Fruit fly (Drosophila melanogaster) whole organism, embryonic: ENCODE measurements around the gene CG10581.

Experiments used
- CG10366 ChIP-seq: fragments of 200-800 bp; sonication (Bioruptor generic); IDR thresholded peaks from 2 replicates; pipeline ENCODE4 v1.3.6; 2022; ENCODE audit warnings: missing biosample characterization, missing genetic modification characterization
- CG12071 ChIP-seq: fragments of 200-800 bp; sonication (Bioruptor generic); optimal IDR thresholded peaks from 3 replicates; lab custom pipeline; 2018; ENCODE audit warnings: missing biosample characterization, mild to moderate bottlenecking, missing genetic modification characterization
- CG15073 ChIP-seq: fragments of 200-800 bp; sonication (Bioruptor generic); optimal IDR thresholded peaks from 2 replicates; lab custom pipeline; 2016; ENCODE audit warnings: missing biosample characterization, missing genetic modification characterization
- CG1603 ChIP-seq: fragments of 200-800 bp; sonication (Bioruptor generic); optimal IDR thresholded peaks from 2 replicates; lab custom pipeline; 2019; ENCODE audit warnings: missing biosample characterization, mild to moderate bottlenecking, missing genetic modification characterization, moderate library complexity
- CG31441 ChIP-seq: fragments of 200-800 bp; sonication (Bioruptor generic); IDR thresholded peaks from 2 replicates; pipeline ENCODE4 v1.3.6; 2022; ENCODE audit warnings: missing biosample characterization, missing genetic modification characterization
- CG32767 ChIP-seq: fragments of 200-800 bp; sonication (Bioruptor generic); IDR thresholded peaks from 2 replicates; pipeline ENCODE4 v1.3.6; 2022; ENCODE audit warnings: missing biosample characterization, missing genetic modification characterization
- CG3995 ChIP-seq: fragments of 200-800 bp; sonication (Bioruptor generic); optimal IDR thresholded peaks from 3 replicates; lab custom pipeline; 2016; ENCODE audit warnings: missing biosample characterization, missing genetic modification characterization
- CG42726 ChIP-seq: fragments of 200-800 bp; sonication (Bioruptor generic); IDR thresholded peaks from 2 replicates; pipeline ENCODE4 v1.3.6; 2022; ENCODE audit warnings: missing biosample characterization, missing genetic modification characterization; ENCODE audit not compliant: partially characterized antibody
- CG4360 ChIP-seq: fragments of 200-800 bp; sonication (Bioruptor generic); IDR thresholded peaks from 2 replicates; pipeline ENCODE4 v1.3.6; 2022; ENCODE audit warnings: missing biosample characterization, missing genetic modification characterization
- CG4424 ChIP-seq: fragments of 200-800 bp; sonication (Bioruptor generic); optimal IDR thresholded peaks from 3 replicates; lab custom pipeline; 2016; ENCODE audit warnings: missing biosample characterization, missing genetic modification characterization
- CG6654 ChIP-seq: fragments of 200-800 bp; sonication (Bioruptor generic); optimal IDR thresholded peaks from 2 replicates; lab custom pipeline; 2017; ENCODE audit warnings: missing biosample characterization, mild to moderate bottlenecking, missing genetic modification characterization
- CG6854 ChIP-seq: fragments of 200-800 bp; sonication (Bioruptor generic); optimal IDR thresholded peaks from 3 replicates; lab custom pipeline; 2017; ENCODE audit warnings: missing biosample characterization, mild to moderate bottlenecking, missing genetic modification characterization
- CG8281 ChIP-seq: fragments of 200-800 bp; sonication (Bioruptor generic); optimal IDR thresholded peaks from 2 replicates; lab custom pipeline; 2018; ENCODE audit warnings: missing biosample characterization, mild to moderate bottlenecking, missing genetic modification characterization, moderate library complexity
- CG8924 ChIP-seq: fragments of 200-800 bp; optimal IDR thresholded peaks from 3 replicates; lab custom pipeline; 2019; ENCODE audit warnings: missing biosample characterization, mild to moderate bottlenecking, missing genetic modification characterization, moderate library complexity
- D ChIP-seq, 2 experiments: fragments of 200-800 bp in 1 of 2; fragments of >200 bp in 1 of 2; sonication (Bioruptor generic) in 1 of 2; optimal IDR thresholded peaks; 2 replicates in 1 of 2; 3 replicates in 1 of 2; lab custom pipeline; 2017; ENCODE audit warnings: mild to moderate bottlenecking in 1 of 2, missing biosample characterization in 1 of 2, missing genetic modification characterization in 1 of 2, missing genetic modification reagents in 1 of 2
- Drgx ChIP-seq: fragments of 200-800 bp; sonication (Bioruptor generic); IDR thresholded peaks from 2 replicates; pipeline ENCODE4 v1.3.6; 2022; ENCODE audit warnings: missing biosample characterization, missing genetic modification characterization
- Fer3 ChIP-seq: fragments of 200-800 bp; sonication (Bioruptor generic); optimal IDR thresholded peaks from 2 replicates; lab custom pipeline; 2018; ENCODE audit warnings: missing biosample characterization, mild to moderate bottlenecking, missing genetic modification characterization, moderate library complexity
- HHEX ChIP-seq: fragments of 200-800 bp; sonication (Bioruptor generic); optimal IDR thresholded peaks from 3 replicates; lab custom pipeline; 2017; ENCODE audit warnings: missing biosample characterization, mild to moderate bottlenecking, missing genetic modification characterization, missing genetic modification reagents
- HLH3B ChIP-seq: fragments of 200-800 bp; sonication (Bioruptor generic); IDR thresholded peaks from 2 replicates; pipeline ENCODE4 v1.3.6; 2022; ENCODE audit warnings: missing biosample characterization, missing genetic modification characterization
- HLH4C ChIP-seq: fragments of 200-800 bp; sonication (Bioruptor generic); IDR thresholded peaks from 3 replicates; pipeline ENCODE4 v1.3.6; 2022; ENCODE audit warnings: missing biosample characterization, missing genetic modification characterization; ENCODE audit not compliant: partially characterized antibody
- MTF-1 ChIP-seq: fragments of 200-800 bp; sonication (Bioruptor generic); optimal IDR thresholded peaks from 2 replicates; lab custom pipeline; 2018; ENCODE audit warnings: missing biosample characterization, mild to moderate bottlenecking, missing genetic modification characterization, borderline replicate concordance
- Myb ChIP-seq: fragments of 200-800 bp; sonication (Bioruptor generic); optimal IDR thresholded peaks from 2 replicates; lab custom pipeline; 2016; ENCODE audit warnings: missing biosample characterization, missing genetic modification characterization
- NC2α ChIP-seq: fragments of 200-800 bp; sonication (Bioruptor generic); optimal IDR thresholded peaks from 2 replicates; lab custom pipeline; 2016; ENCODE audit warnings: missing biosample characterization, missing genetic modification characterization
- Nf-YA ChIP-seq: fragments of 200-800 bp; sonication (Bioruptor generic); IDR thresholded peaks from 2 replicates; pipeline ENCODE4 v1.3.6; 2022; ENCODE audit warnings: missing biosample characterization, missing genetic modification characterization
- NfI ChIP-seq: fragments of 200-800 bp; sonication (Bioruptor generic); optimal IDR thresholded peaks from 3 replicates; lab custom pipeline; 2018; ENCODE audit warnings: missing biosample characterization, mild to moderate bottlenecking, missing genetic modification characterization, moderate library complexity
- Opbp ChIP-seq: fragments of 200-800 bp; sonication (Bioruptor generic); IDR thresholded peaks from 3 replicates; pipeline ENCODE4 v1.3.6; 2022; ENCODE audit warnings: missing biosample characterization, missing genetic modification characterization; ENCODE audit not compliant: partially characterized antibody
- PHDP ChIP-seq: fragments of 200-800 bp; sonication (Bioruptor generic); optimal IDR thresholded peaks from 3 replicates; lab custom pipeline; 2018; ENCODE audit warnings: missing biosample characterization, mild to moderate bottlenecking, missing genetic modification characterization, moderate library complexity
- Ravus ChIP-seq: fragments of 200-800 bp; sonication (Bioruptor generic); IDR thresholded peaks from 2 replicates; pipeline ENCODE4 v1.3.6; 2022; ENCODE audit warnings: missing biosample characterization, missing genetic modification characterization
- Side ChIP-seq: fragments of 200-800 bp; sonication (Bioruptor generic); optimal IDR thresholded peaks from 2 replicates; lab custom pipeline; 2016; ENCODE audit warnings: missing biosample characterization, missing genetic modification characterization
- Sry-β ChIP-seq: fragments of 200-800 bp; sonication (Bioruptor generic); optimal IDR thresholded peaks from 2 replicates; lab custom pipeline; 2018; ENCODE audit warnings: missing biosample characterization, mild to moderate bottlenecking, missing genetic modification characterization, moderate library complexity
- Tbp ChIP-seq: fragments of >200 bp; optimal IDR thresholded peaks from 2 replicates; lab custom pipeline; 2018; ENCODE audit warnings: missing biosample characterization, missing genetic modification characterization
- ara ChIP-seq: fragments of 200-800 bp; sonication (Bioruptor generic); IDR thresholded peaks from 2 replicates; pipeline ENCODE4 v1.3.6; 2022; ENCODE audit warnings: missing biosample characterization, missing genetic modification characterization
- bowl ChIP-seq: fragments of 200-800 bp; sonication (Bioruptor generic); IDR thresholded peaks from 2 replicates; pipeline ENCODE4 v1.3.6; 2022; ENCODE audit warnings: missing biosample characterization, missing genetic modification characterization
- chif ChIP-seq, 2 experiments: fragments of 200-800 bp; sonication (Bioruptor generic); optimal IDR thresholded peaks; 3 replicates each; lab custom pipeline; 2016; ENCODE audit warnings: missing biosample characterization in 2 of 2, missing genetic modification characterization in 2 of 2
- chinmo ChIP-seq: fragments of 200-800 bp; sonication (Bioruptor generic); IDR thresholded peaks from 4 replicates; pipeline ENCODE4 v1.3.6; 2022; ENCODE audit warnings: missing biosample characterization, missing genetic modification characterization; ENCODE audit not compliant: partially characterized antibody
- croc ChIP-seq: fragments of 200-800 bp; sonication (Bioruptor generic); conservative IDR thresholded peaks from 3 replicates; pipeline ENCODE4 v1.3.6; 2022; ENCODE audit warnings: missing biosample characterization, missing genetic modification characterization
- crp ChIP-seq, 2 experiments: fragments of 200-800 bp; sonication (Bioruptor generic); optimal IDR thresholded peaks; 2 replicates in 1 of 2; 3 replicates in 1 of 2; lab custom pipeline; 2017; ENCODE audit warnings: missing biosample characterization in 2 of 2, missing genetic modification characterization in 2 of 2, mild to moderate bottlenecking in 1 of 2, moderate library complexity in 1 of 2
- eve ChIP-seq, 2 experiments: fragments of >200 bp; optimal IDR thresholded peaks; 2 replicates each; lab custom pipeline; 2017; ENCODE audit warnings: missing biosample characterization in 2 of 2, missing genetic modification characterization in 2 of 2
- gcm2 ChIP-seq: fragments of 200-800 bp; sonication (Bioruptor generic); optimal IDR thresholded peaks from 2 replicates; lab custom pipeline; 2016; ENCODE audit warnings: missing biosample characterization, missing genetic modification characterization
- hb ChIP-seq: fragments of 200-800 bp; sonication (Bioruptor generic); IDR thresholded peaks from 3 replicates; pipeline ENCODE4 v1.3.6; 2022; ENCODE audit warnings: missing biosample characterization, missing genetic modification characterization; ENCODE audit not compliant: partially characterized antibody
- jumu ChIP-seq: fragments of 200-800 bp; sonication (Bioruptor generic); optimal IDR thresholded peaks from 3 replicates; lab custom pipeline; 2016; ENCODE audit warnings: missing biosample characterization, missing genetic modification characterization
- lilli ChIP-seq: fragments of 200-800 bp; sonication (Bioruptor generic); optimal IDR thresholded peaks from 3 replicates; lab custom pipeline; 2016; ENCODE audit warnings: missing biosample characterization, missing genetic modification characterization
- nerfin-2 ChIP-seq: fragments of 200-800 bp; sonication (Bioruptor generic); IDR thresholded peaks from 2 replicates; pipeline ENCODE4 v1.3.6; 2022; ENCODE audit warnings: missing biosample characterization, missing genetic modification characterization; ENCODE audit not compliant: partially characterized antibody
- nmo ChIP-seq: fragments of 200-800 bp; sonication (Bioruptor generic); optimal IDR thresholded peaks from 2 replicates; lab custom pipeline; 2018; ENCODE audit warnings: missing biosample characterization, mild to moderate bottlenecking, missing genetic modification characterization, moderate library complexity
- otp ChIP-seq: fragments of 200-800 bp; sonication (Bioruptor generic); IDR thresholded peaks from 3 replicates; pipeline ENCODE4, ENCODE4 v1.3.6; 2022; ENCODE audit warnings: missing biosample characterization, missing genetic modification characterization
- peb ChIP-seq: fragments of 200-800 bp; sonication (Bioruptor generic); IDR thresholded peaks from 2 replicates; pipeline ENCODE4 v1.3.6; 2022; ENCODE audit warnings: missing biosample characterization, missing genetic modification characterization
- pho ChIP-seq: fragments of 200-800 bp; sonication (Bioruptor generic); optimal IDR thresholded peaks from 2 replicates; lab custom pipeline; 2016; ENCODE audit warnings: missing biosample characterization, missing genetic modification characterization
- slbo ChIP-seq: fragments of 200-800 bp; sonication (Bioruptor generic); IDR thresholded peaks from 2 replicates; pipeline ENCODE4 v1.3.6; 2022; ENCODE audit warnings: missing biosample characterization, missing genetic modification characterization

The CG10581 gene

dm6 chr3L:21034281-21035221 lies 548 bp upstream of the CG10581 start, which contains the start of gene siz (continued):
- TF ChIP-seq HLH4C (GFP tag; lab: Robert Waterston, UW) (no peak), lilli (GFP tag; lab: Kevin White, UChicago) (peak; percentile 17), Tbp (GFP tag; lab: Kevin White, UChicago) (no peak), Ravus (GFP tag; lab: Robert Waterston, UW) (no peak), Nf-YA (GFP tag; lab: Robert Waterston, UW) (no peak), Side (no peak), CG4424 (GFP tag; lab: Kevin White, UChicago) (no peak), Sry-β (GFP tag; lab: Kevin White, UChicago) (no peak), CG42726 (0 out of 2 replicates have a peak, but pooled peaks have one; percentile 55), chinmo (GFP tag; lab: Robert Waterston, UW) (peak; percentile 76; the same call in 1 of the 4 replicates), eve (GFP tag; optimal IDR thresholded peaks at IDR 0.05; lab: Kevin White, UChicago) (no peak), CG10366 (GFP tag; lab: Robert Waterston, UW) (no peak), CG12071 (GFP tag; lab: Kevin White, UChicago) (peak; percentile 34), crp (GFP tag; optimal IDR thresholded peaks at IDR 0.05; lab: Kevin White, UChicago) (peak in 1 of 2 experiments; percentile 31), Drgx (GFP tag; lab: Robert Waterston, UW) (no peak), CG3995 (GFP tag; lab: Kevin White, UChicago) (no peak), slbo (no peak), CG8924 (tag; lab: Kevin White, UChicago) (peak; percentile 49), CG32767 (GFP tag; lab: Robert Waterston, UW) (no peak), nmo (GFP tag; lab: Kevin White, UChicago) (peak; percentile 63), gcm2 (GFP tag; lab: Kevin White, UChicago) (no peak), Opbp (GFP tag; lab: Robert Waterston, UW) (peak; percentile 46; the same call in 2 of the 3 replicates), CG8281 (tag; lab: Kevin White, UChicago) (no peak), CG15073 (GFP tag; lab: Kevin White, UChicago) (no peak), CG4360 (GFP tag; lab: Robert Waterston, UW) (no peak), nerfin-2 (GFP tag; lab: Robert Waterston, UW) (no peak), bowl (GFP tag; lab: Robert Waterston, UW) (no peak), PHDP (tag; lab: Kevin White, UChicago) (peak; percentile 6), hb (GFP tag; lab: Robert Waterston, UW) (no peak), NfI (no peak), HLH3B (GFP tag; lab: Robert Waterston, UW) (no peak), otp (GFP tag; lab: Robert Waterston, UW) (no peak), croc (GFP tag; lab: Robert Waterston, UW) (no peak), MTF-1 (GFP tag; lab: Kevin White, UChicago) (peak; percentile 22), CG6654 (GFP tag; lab: Kevin White, UChicago) (no peak), peb (GFP tag; lab: Robert Waterston, UW) (no peak), D (optimal IDR thresholded peaks at IDR 0.05; lab: Kevin White, UChicago) (no peak), D (GFP tag; optimal IDR thresholded peaks at IDR 0.05; lab: Kevin White, UChicago) (no peak), jumu (GFP tag; lab: Kevin White, UChicago) (no peak), CG31441 (GFP tag; lab: Robert Waterston, UW) (0 out of 2 replicates have a peak, but pooled peaks have one; percentile 25), CG6854 (GFP tag; lab: Kevin White, UChicago) (no peak), pho (GFP tag; lab: Kevin White, UChicago) (peak; percentile 25), Fer3 (no peak), HHEX (GFP tag; lab: Kevin White, UChicago) (no peak), Myb (GFP tag; lab: Kevin White, UChicago) (peak; percentile 97), ara (GFP tag; lab: Robert Waterston, UW) (no peak), NC2α (GFP tag; lab: Kevin White, UChicago) (no peak), chif (GFP tag; optimal IDR thresholded peaks at IDR 0.05; lab: Kevin White, UChicago) (peak in 1 of 2 experiments; percentile 15), CG1603 (peak; percentile 62)
